Fruit fly (Drosophila melanogaster) whole organism, embryonic: ENCODE results near the gene fig.

Experiments
- Aef1 ChIP-seq: fragments of 200-800 bp; sonication (Bioruptor generic); IDR thresholded peaks from 3 replicates; pipeline ENCODE4 v1.3.6; 2022; ENCODE audit warnings: missing biosample characterization, missing genetic modification characterization
- Awh ChIP-seq: fragments of 200-800 bp; sonication (Bioruptor generic); IDR thresholded peaks from 2 replicates; pipeline ENCODE4, ENCODE4 v1.3.6; 2022; ENCODE audit warnings: missing biosample characterization, missing genetic modification characterization
- CG10209 ChIP-seq: fragments of 200-800 bp; sonication (Bioruptor generic); optimal IDR thresholded peaks from 3 replicates; lab custom pipeline; 2017; ENCODE audit warnings: missing biosample characterization, mild to moderate bottlenecking, missing genetic modification characterization, missing genetic modification reagents
- CG10431 ChIP-seq: fragments of 200-800 bp; sonication (Bioruptor generic); optimal IDR thresholded peaks from 3 replicates; lab custom pipeline; 2018; ENCODE audit warnings: missing biosample characterization, mild to moderate bottlenecking, missing genetic modification characterization
- CG11247 ChIP-seq: fragments of 200-800 bp; sonication (Bioruptor generic); IDR thresholded peaks from 2 replicates; pipeline ENCODE4 v1.3.6; 2022; ENCODE audit warnings: missing biosample characterization, missing genetic modification characterization
- CG11504 ChIP-seq: fragments of 200-800 bp; sonication (Bioruptor generic); optimal IDR thresholded peaks from 3 replicates; lab custom pipeline; 2019; ENCODE audit warnings: missing biosample characterization, mild to moderate bottlenecking, missing genetic modification characterization, moderate library complexity
- CG13296 ChIP-seq: fragments of 200-800 bp; sonication (Bioruptor generic); optimal IDR thresholded peaks from 3 replicates; lab custom pipeline; 2018; ENCODE audit warnings: missing biosample characterization, mild to moderate bottlenecking, missing genetic modification characterization
- CG14014 ChIP-seq: fragments of 200-800 bp; sonication (Bioruptor generic); IDR thresholded peaks from 2 replicates; pipeline ENCODE4 v1.3.6; 2022; ENCODE audit warnings: missing biosample characterization, missing genetic modification characterization
- CG14441 ChIP-seq: fragments of 200-800 bp; sonication (Bioruptor generic); IDR thresholded peaks from 2 replicates; pipeline ENCODE4 v1.3.6; 2022; ENCODE audit warnings: missing biosample characterization, missing genetic modification characterization
- CG15514 ChIP-seq: fragments of 200-800 bp; sonication (Bioruptor generic); optimal IDR thresholded peaks from 3 replicates; lab custom pipeline; 2017; ENCODE audit warnings: missing biosample characterization, missing genetic modification characterization, mild to moderate bottlenecking, moderate library complexity, missing genetic modification reagents
- CG17328 ChIP-seq: fragments of 200-800 bp; sonication (Bioruptor generic); IDR thresholded peaks from 2 replicates; pipeline ENCODE4 v1.3.6; 2022; ENCODE audit warnings: missing biosample characterization, missing genetic modification characterization
- CG17912 ChIP-seq: fragments of 200-800 bp; sonication (Bioruptor generic); optimal IDR thresholded peaks from 2 replicates; lab custom pipeline; 2018; ENCODE audit warnings: missing biosample characterization, mild to moderate bottlenecking, missing genetic modification characterization
- CG2116 ChIP-seq: fragments of 200-800 bp; sonication (Bioruptor generic); optimal IDR thresholded peaks from 3 replicates; lab custom pipeline; 2018; ENCODE audit warnings: missing biosample characterization, mild to moderate bottlenecking, missing genetic modification characterization
- CG4854 ChIP-seq: fragments of 200-800 bp; sonication (Bioruptor generic); optimal IDR thresholded peaks from 2 replicates; lab custom pipeline; 2016; ENCODE audit warnings: missing biosample characterization, missing genetic modification characterization, inconsistent platforms
- CG6791 ChIP-seq: fragments of 200-800 bp; sonication (Bioruptor generic); IDR thresholded peaks from 3 replicates; pipeline ENCODE4 v1.3.6; 2022; ENCODE audit warnings: missing biosample characterization, missing genetic modification characterization; ENCODE audit not compliant: partially characterized antibody
- CG9932 ChIP-seq: fragments of 200-800 bp; sonication (Bioruptor generic); IDR thresholded peaks from 2 replicates; pipeline ENCODE4 v1.3.6; 2022; ENCODE audit warnings: missing biosample characterization, missing genetic modification characterization
- Dip2 ChIP-seq: fragments of 200-800 bp; sonication (Bioruptor generic); IDR thresholded peaks from 2 replicates; pipeline ENCODE4 v1.3.6; 2022; ENCODE audit warnings: missing biosample characterization, missing genetic modification characterization
- Drgx ChIP-seq: fragments of 200-800 bp; sonication (Bioruptor generic); IDR thresholded peaks from 2 replicates; pipeline ENCODE4 v1.3.6; 2022; ENCODE audit warnings: missing biosample characterization, missing genetic modification characterization
- Ets65A ChIP-seq: fragments of 200-800 bp; sonication (Bioruptor generic); peaks from one replicate; lab custom pipeline; 2016; ENCODE audit warnings: missing biosample characterization, missing genetic modification characterization
- HLH3B ChIP-seq: fragments of 200-800 bp; sonication (Bioruptor generic); IDR thresholded peaks from 2 replicates; pipeline ENCODE4 v1.3.6; 2022; ENCODE audit warnings: missing biosample characterization, missing genetic modification characterization
- HmgD ChIP-seq: fragments of 200-800 bp; sonication (Bioruptor generic); optimal IDR thresholded peaks from 3 replicates; lab custom pipeline; 2016; ENCODE audit warnings: missing biosample characterization, missing genetic modification characterization
- HmgZ ChIP-seq: fragments of 200-800 bp; sonication (Bioruptor generic); optimal IDR thresholded peaks from 2 replicates; lab custom pipeline; 2018; ENCODE audit warnings: missing biosample characterization, mild to moderate bottlenecking, missing genetic modification characterization
- Hmx ChIP-seq: fragments of 200-800 bp; sonication (Bioruptor generic); optimal IDR thresholded peaks from 2 replicates; lab custom pipeline; 2016; ENCODE audit warnings: missing biosample characterization, missing genetic modification characterization
- Hr3 ChIP-seq: fragments of 200-800 bp; sonication (Bioruptor generic); optimal IDR thresholded peaks from 3 replicates; lab custom pipeline; 2016; ENCODE audit warnings: missing biosample characterization, missing genetic modification characterization
- Med ChIP-seq: fragments of 200-800 bp; sonication (Bioruptor generic); peaks from one replicate; lab custom pipeline; 2016; ENCODE audit warnings: missing biosample characterization, missing genetic modification characterization, mild to moderate bottlenecking, inconsistent platforms, moderate library complexity
- Myb ChIP-seq: fragments of 200-800 bp; sonication (Bioruptor generic); optimal IDR thresholded peaks from 2 replicates; lab custom pipeline; 2016; ENCODE audit warnings: missing biosample characterization, missing genetic modification characterization
- NC2β ChIP-seq: fragments of 200-800 bp; sonication (Bioruptor generic); optimal IDR thresholded peaks from 2 replicates; lab custom pipeline; 2016; ENCODE audit warnings: missing biosample characterization, missing genetic modification characterization
- Sox102F ChIP-seq: fragments of 200-800 bp; sonication (Bioruptor generic); optimal IDR thresholded peaks from 2 replicates; lab custom pipeline; 2018; ENCODE audit warnings: missing biosample characterization, mild to moderate bottlenecking, missing genetic modification characterization, moderate library complexity
- ash1 ChIP-seq: fragments of 200-800 bp; sonication (Bioruptor generic); optimal IDR thresholded peaks from 2 replicates; lab custom pipeline; 2018; ENCODE audit warnings: missing biosample characterization, mild to moderate bottlenecking, missing genetic modification characterization
- bab2 ChIP-seq: fragments of 200-800 bp; sonication (Bioruptor generic); optimal IDR thresholded peaks from 2 replicates; lab custom pipeline; 2016; ENCODE audit warnings: missing biosample characterization, missing genetic modification characterization
- chm ChIP-seq: fragments of 200-800 bp; sonication (Bioruptor generic); IDR thresholded peaks from 2 replicates; pipeline ENCODE4 v1.3.6; 2022; ENCODE audit warnings: missing biosample characterization, missing genetic modification characterization
- crol ChIP-seq: fragments of 200-800 bp; sonication (Bioruptor generic); IDR thresholded peaks from 2 replicates; pipeline ENCODE4 v1.3.6; 2022; ENCODE audit warnings: missing biosample characterization, missing genetic modification characterization
- crp ChIP-seq, 2 experiments: fragments of 200-800 bp; sonication (Bioruptor generic); optimal IDR thresholded peaks; 2 replicates in 1 of 2; 3 replicates in 1 of 2; lab custom pipeline; 2017; ENCODE audit warnings: missing biosample characterization in 2 of 2, missing genetic modification characterization in 2 of 2, mild to moderate bottlenecking in 1 of 2, moderate library complexity in 1 of 2
- dmrt99B ChIP-seq: fragments of 200-800 bp; sonication (Bioruptor generic); optimal IDR thresholded peaks from 2 replicates; lab custom pipeline; 2018; ENCODE audit warnings: missing biosample characterization, mild to moderate bottlenecking, missing genetic modification characterization, moderate library complexity
- fu2 ChIP-seq: fragments of 200-800 bp; sonication (Bioruptor generic); optimal IDR thresholded peaks from 2 replicates; lab custom pipeline; 2016; ENCODE audit warnings: missing biosample characterization, missing genetic modification characterization
- insv ChIP-seq, 2 experiments: fragments of 200-800 bp; sonication (Bioruptor generic); optimal IDR thresholded peaks; 3 replicates each; lab custom pipeline; 2016 to 2018; ENCODE audit warnings: missing biosample characterization in 2 of 2, missing genetic modification characterization in 2 of 2
- kay ChIP-seq: fragments of 200-800 bp; sonication (Bioruptor generic); optimal IDR thresholded peaks from 2 replicates; lab custom pipeline; 2016; ENCODE audit warnings: missing biosample characterization, missing genetic modification characterization
- lbe ChIP-seq: fragments of 200-800 bp; sonication (Bioruptor generic); optimal IDR thresholded peaks from 2 replicates; lab custom pipeline; 2016; ENCODE audit warnings: missing biosample characterization, mild to moderate bottlenecking, missing genetic modification characterization
- pan ChIP-seq, 4 experiments: fragments of >200 bp in 3 of 4; fragments of 200-800 bp in 1 of 4; sonication (Bioruptor generic) in 1 of 4; optimal IDR thresholded peaks in 3 of 4; IDR thresholded peaks in 1 of 4; 2 replicates each; pipeline versions ENCODE4 v1.3.6 to Lab custom; 2017 to 2022; ENCODE audit warnings: missing biosample characterization in 2 of 4, missing genetic modification characterization in 2 of 4, mixed read lengths in 1 of 4
- pfk ChIP-seq: fragments of 200-800 bp; sonication (Bioruptor generic); optimal IDR thresholded peaks from 2 replicates; lab custom pipeline; 2018; ENCODE audit warnings: missing biosample characterization, mild to moderate bottlenecking, missing genetic modification characterization, moderate library complexity
- phol ChIP-seq: fragments of 200-800 bp; sonication (Bioruptor generic); optimal IDR thresholded peaks from 3 replicates; lab custom pipeline; 2018; ENCODE audit warnings: missing biosample characterization, mild to moderate bottlenecking, missing genetic modification characterization, moderate library complexity
- pros ChIP-seq: fragments of 200-800 bp; sonication (Bioruptor generic); optimal IDR thresholded peaks from 3 replicates; lab custom pipeline; 2019; ENCODE audit warnings: missing biosample characterization, mild to moderate bottlenecking, missing genetic modification characterization, moderate library complexity
- slbo ChIP-seq: fragments of 200-800 bp; sonication (Bioruptor generic); IDR thresholded peaks from 2 replicates; pipeline ENCODE4 v1.3.6; 2022; ENCODE audit warnings: missing biosample characterization, missing genetic modification characterization
- tgo ChIP-seq: fragments of 200-800 bp; sonication (Bioruptor generic); IDR thresholded peaks from 3 replicates; pipeline ENCODE4 v1.3.6; 2022; ENCODE audit warnings: missing biosample characterization, missing genetic modification characterization
- vvl ChIP-seq: fragments of 200-800 bp; sonication (Bioruptor generic); IDR thresholded peaks from 2 replicates; pipeline ENCODE4 v1.3.6; 2022; ENCODE audit warnings: missing biosample characterization, missing genetic modification characterization

The fig gene

dm6 chr3R:29787891-29788549 is 7.8 kb upstream of the fig start (continued):
- TF ChIP-seq CG10431 (GFP tag; lab: Kevin White, UChicago) (no peak), CG13296 (GFP tag; lab: Kevin White, UChicago) (no peak), Awh (peak; percentile 73; the same call in 1 of the 2 replicates), CG15514 (GFP tag; lab: Kevin White, UChicago) (no peak), HmgD (GFP tag; lab: Kevin White, UChicago) (no peak), CG9932 (GFP tag; lab: Robert Waterston, UW) (peak; percentile 35; the same call in 1 of the 2 replicates), insv (GFP tag; optimal IDR thresholded peaks at IDR 0.05; lab: Kevin White, UChicago) (no peak), CG17912 (GFP tag; lab: Kevin White, UChicago) (no peak), crp (GFP tag; optimal IDR thresholded peaks at IDR 0.05; lab: Kevin White, UChicago) (no peak), lbe (GFP tag; lab: Kevin White, UChicago) (no peak), Hr3 (GFP tag; lab: Kevin White, UChicago) (no peak), Sox102F (GFP tag; lab: Kevin White, UChicago) (peak; percentile 18), pfk (GFP tag; lab: Kevin White, UChicago) (no peak), chm (GFP tag; lab: Robert Waterston, UW) (no peak), CG6791 (GFP tag; lab: Robert Waterston, UW) (no peak)
- TF ChIP-seq, all 482 proteins: peak for 14

- peak; percentile 87 for TF ChIP-seq Ets65A (GFP tag; lab: Kevin White, UChicago)
- TF ChIP-seq Drgx (GFP tag; lab: Robert Waterston, UW), result peak; percentile 54
- no peak for TF ChIP-seq ash1 (GFP tag; lab: Kevin White, UChicago)
- TF ChIP-seq Myb (GFP tag; lab: Kevin White, UChicago), result no peak
- TF ChIP-seq lbe (GFP tag; lab: Kevin White, UChicago), result peak; percentile 80
- peak; percentile 26 for TF ChIP-seq phol (tag; lab: Kevin White, UChicago)
- TF ChIP-seq pros, result no peak
- TF ChIP-seq HmgZ (tag; lab: Kevin White, UChicago), result no peak
- peak; percentile 43 for TF ChIP-seq CG11504
- 0 out of 3 replicates have a peak, but pooled peaks have one; percentile 14 for TF ChIP-seq tgo (GFP tag; lab: Robert Waterston, UW)
- no peak for TF ChIP-seq fu2
- TF ChIP-seq HLH3B (GFP tag; lab: Robert Waterston, UW), result peak; percentile 26; the same call in 1 of the 2 replicates
- TF ChIP-seq CG14441 (GFP tag; lab: Robert Waterston, UW), result peak; percentile 56
- peak; percentile 18 for TF ChIP-seq bab2 (GFP tag; lab: Kevin White, UChicago)
- TF ChIP-seq pan (optimal IDR thresholded peaks at IDR 0.05; lab: Kevin White, UChicago), result no peak
- TF ChIP-seq pan (GFP tag; optimal IDR thresholded peaks at IDR 0.05 in 1 of 2, IDR thresholded peaks at IDR 0.05 in 1 of 2), result peak in 1 of 2 experiments; percentile 57
- no peak for TF ChIP-seq Hmx (GFP tag; lab: Kevin White, UChicago)
- TF ChIP-seq Aef1 (GFP tag; lab: Robert Waterston, UW), result peak; percentile 39; the same call in 1 of the 3 replicates
- peak; percentile 71 for TF ChIP-seq Med
- TF ChIP-seq CG10209 (GFP tag; lab: Kevin White, UChicago), result no peak
- TF ChIP-seq CG14014 (GFP tag; lab: Robert Waterston, UW), result 0 out of 2 replicates have a peak, but pooled peaks have one; percentile 26
- TF ChIP-seq vvl (GFP tag; lab: Robert Waterston, UW), result peak; percentile 66
- TF ChIP-seq NC2β (GFP tag; lab: Kevin White, UChicago), result no peak
- TF ChIP-seq Dip2 (GFP tag; lab: Robert Waterston, UW), result no peak
- peak; percentile 57 for TF ChIP-seq crol (GFP tag; lab: Robert Waterston, UW)
- peak; percentile 2 for TF ChIP-seq CG4854 (GFP tag; lab: Kevin White, UChicago)
- peak; percentile 34; the same call in 1 of the 2 replicates for TF ChIP-seq slbo
- TF ChIP-seq kay (GFP tag; lab: Kevin White, UChicago), result peak; percentile 5
- peak; percentile 28; the same call in 1 of the 2 replicates for TF ChIP-seq CG17328 (GFP tag; lab: Robert Waterston, UW)
- TF ChIP-seq CG2116, result no peak
- TF ChIP-seq CG11247 (GFP tag; lab: Robert Waterston, UW), result no peak
- TF ChIP-seq dmrt99B (tag; lab: Kevin White, UChicago), result no peak
Observed at dm6 chr3R:29786016-29786996, 6.1 kb upstream of the fig start.
